Worm (Caenorhabditis elegans) whole organism, L4 larva: Measurements from ENCODE around the gene algn-13.

Experiments
- F26F4.8 ChIP-seq: fragments of 200-800 bp; sonication (Bioruptor generic); conservative IDR thresholded peaks from 2 replicates; pipeline ENCODE4 v1.3.6; 2022; ENCODE audit warnings: missing genetic modification characterization, missing compliant biosample characterization
- aly-2 ChIP-seq: sonication (generic microtip); optimal IDR thresholded peaks from 2 replicates; lab custom pipeline; 2018; ENCODE audit warnings: missing biosample characterization, missing genetic modification characterization
- attf-4 ChIP-seq: sonication (generic microtip); optimal IDR thresholded peaks from 3 replicates; lab custom pipeline; 2017; ENCODE audit warnings: missing biosample characterization, missing genetic modification characterization
- ceh-82 ChIP-seq: sonication (generic microtip); optimal IDR thresholded peaks from 2 replicates; lab custom pipeline; 2017; ENCODE audit warnings: missing biosample characterization, missing genetic modification characterization
- ces-1 ChIP-seq: fragments of 150-350 bp; sonication (generic microtip); optimal IDR thresholded peaks from 4 replicates; lab custom pipeline; 2014; ENCODE audit warnings: missing biosample characterization, missing genetic modification reagents, missing genetic modification characterization
- mdt-29 ChIP-seq: fragments of 200-800 bp; sonication (Bioruptor generic); IDR thresholded peaks from 2 replicates; pipeline ENCODE4 v1.3.6; 2022; ENCODE audit warnings: missing genetic modification reagents, missing genetic modification characterization, missing compliant biosample characterization
- mxl-3 ChIP-seq: fragments of 200-800 bp; sonication (Bioruptor generic); optimal IDR thresholded peaks from 2 replicates; lab custom pipeline; 2018; ENCODE audit warnings: mild to moderate bottlenecking, missing genetic modification characterization, missing compliant biosample characterization
- nhr-42 ChIP-seq: fragments of 200-800 bp; sonication (Bioruptor generic); IDR thresholded peaks from 2 replicates; pipeline ENCODE4 v1.3.6; 2022; ENCODE audit warnings: missing genetic modification characterization, missing compliant biosample characterization
- pqm-1 ChIP-seq: sonication (generic microtip); optimal IDR thresholded peaks from 2 replicates; lab custom pipeline; 2017; ENCODE audit warnings: missing biosample characterization, missing genetic modification characterization
- rbr-2 ChIP-seq: sonication (generic microtip); optimal IDR thresholded peaks from 2 replicates; lab custom pipeline; 2016; ENCODE audit warnings: missing genotype, missing genetic modification characterization, missing compliant biosample characterization
- sdz-12 ChIP-seq: fragments of 200-800 bp; sonication (Bioruptor generic); optimal IDR thresholded peaks from 2 replicates; lab custom pipeline; 2018; ENCODE audit warnings: mild to moderate bottlenecking, missing genetic modification characterization, missing compliant biosample characterization
- unc-62 ChIP-seq, 3 experiments: fragments of 150-350 bp in 1 of 3; sonication (generic microtip); optimal IDR thresholded peaks in 2 of 3; peaks in 1 of 3; 1 replicate in 1 of 3; 2 replicates in 2 of 3; lab custom pipeline; 2014 to 2017; ENCODE audit warnings: missing biosample characterization in 3 of 3, missing genetic modification characterization in 3 of 3, missing genetic modification reagents in 3 of 3, missing genotype in 1 of 3

- TF ChIP-seq rbr-2 (tag; lab: Kevin White, UChicago) (no peak), aly-2 (tag; lab: Kevin White, UChicago) (no peak), mdt-29 (GFP tag; lab: Robert Waterston, UW) (no peak), attf-4 (no peak), sdz-12 (GFP tag; lab: Kevin White, UChicago) (no peak), unc-62 (GFP tag; optimal IDR thresholded peaks at IDR 0.05 in 1 of 2; lab: Kevin White, UChicago) (no peak), unc-62 (tag; optimal IDR thresholded peaks at IDR 0.05; lab: Kevin White, UChicago) (no peak), F26F4.8 (GFP tag; lab: Robert Waterston, UW) (no peak), ceh-82 (tag; lab: Kevin White, UChicago) (no peak), mxl-3 (GFP tag; lab: Kevin White, UChicago) (no peak), ces-1 (GFP tag; lab: Kevin White, UChicago) (no peak), pqm-1 (tag; lab: Kevin White, UChicago) (no peak), nhr-42 (GFP tag; lab: Robert Waterston, UW) (no peak)
These were observed 40.2 kb upstream of the algn-13 start for ce11 chrV:14001929-14002328.
